Fruit fly (Drosophila melanogaster) whole organism, embryonic: ENCODE data around the gene mRpL27.

ENCODE experiments used
- Bdp1 ChIP-seq: fragments of 200-800 bp; sonication (Bioruptor generic); optimal IDR thresholded peaks from 3 replicates; lab custom pipeline; 2016; ENCODE audit warnings: missing biosample characterization, missing genetic modification characterization
- CG11723 ChIP-seq: fragments of 200-800 bp; sonication (Bioruptor generic); optimal IDR thresholded peaks from 2 replicates; lab custom pipeline; 2017; ENCODE audit warnings: missing biosample characterization, mild to moderate bottlenecking, missing genetic modification characterization
- CG1233 ChIP-seq: fragments of 200-800 bp; sonication (Bioruptor generic); optimal IDR thresholded peaks from 4 replicates; lab custom pipeline; 2018; ENCODE audit warnings: missing biosample characterization, mild to moderate bottlenecking, missing genetic modification characterization
- CG7556 ChIP-seq: fragments of 200-800 bp; sonication (Bioruptor generic); optimal IDR thresholded peaks from 2 replicates; lab custom pipeline; 2017; ENCODE audit warnings: missing biosample characterization, mild to moderate bottlenecking, missing genetic modification characterization
- Drgx ChIP-seq: fragments of 200-800 bp; sonication (Bioruptor generic); IDR thresholded peaks from 2 replicates; pipeline ENCODE4 v1.3.6; 2022; ENCODE audit warnings: missing biosample characterization, missing genetic modification characterization
- Hr51 ChIP-seq, 2 experiments: fragments of 200-800 bp; sonication (Bioruptor generic); optimal IDR thresholded peaks; 2 replicates in 1 of 2; 3 replicates in 1 of 2; lab custom pipeline; 2016 to 2018; ENCODE audit warnings: missing biosample characterization in 2 of 2, missing genetic modification characterization in 2 of 2, mild to moderate bottlenecking in 1 of 2, moderate library complexity in 1 of 2
- Med ChIP-seq: fragments of 200-800 bp; sonication (Bioruptor generic); peaks from one replicate; lab custom pipeline; 2016; ENCODE audit warnings: missing biosample characterization, missing genetic modification characterization, mild to moderate bottlenecking, inconsistent platforms, moderate library complexity
- Rx ChIP-seq: fragments of 200-800 bp; sonication (Bioruptor generic); IDR thresholded peaks from 2 replicates; pipeline ENCODE4 v1.3.6; 2022; ENCODE audit warnings: missing biosample characterization, missing genetic modification characterization
- Ssrp ChIP-seq: fragments of 200-800 bp; sonication (Bioruptor generic); optimal IDR thresholded peaks from 2 replicates; lab custom pipeline; 2018; ENCODE audit warnings: missing biosample characterization, mild to moderate bottlenecking, missing genetic modification characterization, moderate library complexity
- abd-A ChIP-seq: fragments of 200-800 bp; sonication (Bioruptor generic); optimal IDR thresholded peaks from 3 replicates; lab custom pipeline; 2019; ENCODE audit warnings: missing biosample characterization, mild to moderate bottlenecking, missing genetic modification characterization, moderate library complexity
- crol ChIP-seq: fragments of 200-800 bp; sonication (Bioruptor generic); IDR thresholded peaks from 2 replicates; pipeline ENCODE4 v1.3.6; 2022; ENCODE audit warnings: missing biosample characterization, missing genetic modification characterization
- gsb-n ChIP-seq: fragments of 200-800 bp; sonication (Bioruptor generic); optimal IDR thresholded peaks from 3 replicates; lab custom pipeline; 2018; ENCODE audit warnings: missing biosample characterization, mild to moderate bottlenecking, missing genetic modification characterization
- her ChIP-seq: fragments of 200-800 bp; sonication (Bioruptor generic); optimal IDR thresholded peaks from 2 replicates; lab custom pipeline; 2016; ENCODE audit warnings: missing biosample characterization, missing genetic modification characterization
- row ChIP-seq: fragments of 200-800 bp; sonication (Bioruptor generic); IDR thresholded peaks from 3 replicates; pipeline ENCODE4 v1.3.6; 2022; ENCODE audit warnings: missing biosample characterization, missing genetic modification characterization
- scrt ChIP-seq: fragments of 200-800 bp; sonication (Bioruptor generic); optimal IDR thresholded peaks from 2 replicates; lab custom pipeline; 2018; ENCODE audit warnings: missing biosample characterization, mild to moderate bottlenecking, missing genetic modification characterization, moderate library complexity
- sens ChIP-seq: fragments of 200-800 bp; sonication (Bioruptor generic); peaks from one replicate; lab custom pipeline; 2016; ENCODE audit warnings: missing biosample characterization, missing genetic modification characterization

The mRpL27 gene

DNA sequence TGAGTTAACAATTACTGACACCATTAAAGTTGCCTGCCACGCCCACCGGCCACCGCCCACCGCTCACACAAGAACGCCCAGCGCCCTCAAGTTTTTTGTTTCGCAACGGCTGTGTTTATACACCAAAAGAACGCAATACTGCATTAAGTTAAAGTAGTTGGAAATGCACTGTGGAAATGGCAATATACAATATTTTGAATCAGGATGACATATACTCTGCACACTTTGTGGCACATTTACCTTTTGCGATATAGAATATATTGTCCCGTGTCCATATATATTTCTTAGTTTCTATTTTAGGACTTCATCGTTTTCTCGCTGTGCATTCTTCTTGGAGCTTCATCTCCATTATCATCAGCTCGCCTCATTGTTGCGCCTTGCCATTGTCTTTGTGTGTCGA, 43.3 kb downstream of the mRpL27 start:
- TF ChIP-seq Med (GFP tag; lab: Kevin White, UChicago) (peak; percentile 50), Hr51 (GFP tag; optimal IDR thresholded peaks at IDR 0.05; lab: Kevin White, UChicago) (no peak), Ssrp (tag; lab: Kevin White, UChicago) (no peak), CG1233 (no peak), row (GFP tag; lab: Robert Waterston, UW) (peak; percentile 26; the same call in 1 of the 3 replicates), Drgx (GFP tag; lab: Robert Waterston, UW) (0 out of 2 replicates have a peak, but pooled peaks have one; percentile 34), CG7556 (GFP tag; lab: Kevin White, UChicago) (no peak), Rx (no peak)

DNA sequence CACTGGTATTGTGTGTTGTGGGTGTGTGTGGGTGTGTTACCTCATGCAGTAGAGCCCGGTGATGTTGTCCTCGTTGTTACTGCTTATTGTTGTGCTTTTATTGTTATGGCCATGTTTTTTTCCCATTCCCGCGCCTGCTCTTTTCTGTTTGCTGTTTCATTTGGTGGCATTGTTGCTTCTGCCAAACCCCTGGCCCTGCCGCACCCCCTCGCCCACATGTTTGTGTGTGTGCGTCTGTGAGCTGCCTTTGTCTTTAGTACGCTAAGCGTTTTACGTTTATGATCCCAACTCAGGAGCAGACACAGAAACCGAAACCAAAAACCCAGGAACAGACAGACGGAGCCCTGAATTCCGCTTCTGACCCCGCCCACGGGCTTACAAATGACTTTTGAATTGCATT, 45.4 kb downstream of the mRpL27 start:
- TF ChIP-seq her (GFP tag; lab: Kevin White, UChicago) (no peak), scrt (GFP tag; lab: Kevin White, UChicago) (peak; percentile 70), crol (peak; percentile 26; the same call in 1 of the 2 replicates), Bdp1 (GFP tag; lab: Kevin White, UChicago) (no peak), CG11723 (GFP tag; lab: Kevin White, UChicago) (no peak), abd-A (peak; percentile 77)
- TF ChIP-seq, all 482 proteins: peak for 3

DNA sequence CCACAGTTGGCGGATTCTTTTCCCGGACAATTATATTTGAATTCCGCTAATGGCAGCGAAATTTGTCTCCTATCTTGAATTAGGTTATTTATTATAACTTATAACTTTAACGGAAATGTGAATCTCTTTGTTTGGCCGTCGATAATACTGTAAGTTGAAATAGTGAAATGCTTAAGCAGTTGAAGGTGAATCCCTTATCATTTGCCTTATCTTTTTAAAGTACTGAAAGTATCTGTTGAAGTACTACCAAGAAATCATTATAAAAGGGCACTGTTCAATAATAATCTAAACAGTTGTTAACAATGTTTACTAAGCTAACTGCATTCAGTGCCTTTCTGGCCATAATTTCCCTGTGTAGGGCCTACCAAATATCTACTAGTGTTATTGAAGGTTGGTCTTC, 48.6 kb downstream of the mRpL27 start, which contains the start of gene CG43055:
TSS of gene CG43055 (plus strand) at position 301 of the 400 bp plus-strand sequence.
- peak; percentile 9 for TF ChIP-seq sens
- TF ChIP-seq gsb-n: no peak
